Fruit fly (Drosophila melanogaster) ovary, adult (tissue): ENCODE results near the gene CG9514.

ENCODE experiments used
- CG17801 ChIP-seq: fragments of 200-800 bp; optimal IDR thresholded peaks from 2 replicates; lab custom pipeline; 2019; ENCODE audit warnings: missing biosample characterization, mild to moderate bottlenecking, missing genetic modification characterization, moderate library complexity; ENCODE audit not compliant: partially characterized antibody

CG9514 gene

DNA sequence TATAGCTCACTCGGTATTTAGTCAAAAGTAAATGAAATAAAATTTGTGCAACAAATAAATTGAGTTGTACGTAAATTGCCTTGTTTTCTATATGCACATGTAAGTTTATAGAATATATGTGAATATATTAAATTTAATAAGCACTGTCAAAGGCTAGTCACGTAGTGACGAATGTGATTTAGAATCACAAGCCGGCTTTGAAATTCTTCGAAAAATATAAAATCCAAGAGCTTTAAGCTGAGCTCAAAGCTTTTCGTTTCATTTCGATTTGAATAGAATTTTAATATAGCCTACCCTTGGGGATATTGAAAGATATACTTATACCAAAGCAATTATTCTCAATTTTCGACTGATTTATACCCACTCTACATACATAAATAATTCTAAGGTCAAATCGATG is 46.6 kb downstream of the CG9514 start:
- no peak for TF ChIP-seq CG17801 (GFP tag; lab: Kevin White, UChicago)

DNA sequence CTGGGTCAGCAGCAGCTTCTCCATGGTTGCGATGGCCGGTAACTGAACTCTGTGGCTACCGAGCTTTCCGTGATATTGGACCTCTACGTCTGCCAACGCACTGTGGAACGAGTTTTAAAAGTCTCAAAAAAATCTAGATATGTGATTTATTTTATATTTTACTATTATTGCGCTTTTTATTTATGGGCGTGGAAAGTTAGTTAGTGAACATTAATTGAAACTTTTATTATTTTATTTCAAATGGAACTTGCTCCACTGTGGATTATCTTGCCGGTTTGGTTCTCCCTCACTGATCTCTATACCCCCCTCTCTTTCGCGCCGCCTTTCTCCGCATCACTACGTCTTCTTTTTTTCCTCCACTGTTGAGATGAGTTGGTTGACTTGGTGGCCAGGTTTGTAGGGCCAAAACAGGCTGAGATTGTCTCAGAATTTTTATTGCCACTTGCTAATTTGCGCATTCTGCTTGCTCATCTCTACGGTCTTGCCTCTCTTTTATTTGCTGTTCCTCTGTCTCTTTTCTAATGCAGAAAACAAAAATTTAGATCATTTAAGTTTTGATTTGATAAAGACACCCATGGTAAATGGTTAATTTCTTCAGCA is 47.8 kb downstream of the CG9514 start, which contains the start of gene CG9522:
CG9522 (minus strand) TSS at position 54 of the 600 bp plus-strand sequence.
- TF ChIP-seq CG17801 (GFP tag; lab: Kevin White, UChicago), result no peak

DNA sequence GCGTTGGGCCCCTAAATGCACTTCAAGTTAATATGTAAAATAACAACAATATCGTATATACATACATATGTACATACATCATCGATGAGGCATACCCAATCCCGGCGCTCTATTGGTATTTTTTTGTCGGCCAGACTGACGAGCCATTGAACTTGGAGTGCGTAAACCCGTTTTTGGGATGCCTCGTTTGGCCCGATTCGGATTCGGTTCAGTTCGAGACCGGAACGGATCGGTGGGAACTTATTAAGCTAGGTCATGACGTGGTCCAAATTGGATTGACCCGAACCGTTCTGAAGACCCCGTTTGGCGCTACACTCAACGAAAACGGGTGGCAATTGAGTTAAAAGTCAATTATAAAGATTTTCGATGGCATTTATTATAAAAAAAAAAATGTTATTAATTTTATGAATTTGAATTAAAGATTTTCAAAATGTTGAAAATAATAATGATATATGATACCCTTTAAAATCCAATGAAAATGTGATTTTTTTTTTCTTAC is 50.5 kb downstream of the CG9514 start:
- TF ChIP-seq CG17801 (GFP tag; lab: Kevin White, UChicago), result no peak

DNA sequence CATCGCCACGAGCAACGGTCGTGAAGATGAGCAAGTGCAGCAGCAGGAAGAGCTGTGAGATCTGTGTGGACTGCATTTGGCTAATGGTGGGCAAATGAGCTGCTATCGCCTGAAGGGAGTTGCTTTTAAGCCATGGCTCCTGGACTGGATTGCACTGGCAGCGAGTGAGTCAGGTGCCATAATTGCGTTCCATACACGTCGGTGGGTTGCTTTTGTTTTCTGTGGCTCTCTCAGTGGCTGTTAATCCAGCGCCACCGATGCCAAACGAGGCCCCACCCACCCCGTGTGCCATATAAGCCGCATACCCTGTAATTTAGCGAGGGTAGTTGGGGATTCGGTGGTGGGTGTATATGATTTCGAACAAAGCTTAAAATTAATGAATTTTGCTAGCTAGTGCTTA is 52.0 kb downstream of the CG9514 start, which contains the start of gene CG12539:
CG12539 (minus strand) TSS at position 101 of the 400 bp plus-strand sequence.
- no peak for TF ChIP-seq CG17801 (GFP tag; lab: Kevin White, UChicago)

DNA sequence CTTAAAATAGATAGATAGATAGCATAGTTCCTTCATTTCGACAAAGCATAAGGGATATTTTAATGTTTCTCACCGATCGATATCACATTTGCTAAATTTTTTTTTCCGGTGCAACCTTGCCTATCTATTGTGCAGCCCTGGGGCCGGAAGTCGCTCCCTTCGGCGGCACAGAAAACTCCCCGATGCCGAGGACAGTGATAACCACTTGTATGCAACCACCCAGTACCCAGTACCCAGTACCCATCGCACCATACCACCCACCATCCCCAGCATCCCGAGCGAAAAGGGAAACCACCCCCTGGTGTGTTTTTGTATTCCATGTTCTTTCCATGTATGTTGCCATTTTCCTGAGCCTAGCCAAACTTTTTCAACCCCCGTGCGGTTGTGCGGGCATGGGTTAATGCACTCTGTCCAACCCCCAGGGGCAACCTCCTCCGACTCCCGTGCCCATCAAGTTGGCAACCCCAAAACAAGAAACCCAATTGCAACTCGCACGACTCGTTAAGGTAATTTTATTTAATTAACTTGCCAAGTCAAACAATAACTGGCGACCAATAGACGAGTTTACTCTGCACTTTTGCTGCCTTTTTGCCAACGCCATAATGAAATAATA is 54.7 kb downstream of the CG9514 start:
- no peak for TF ChIP-seq CG17801 (GFP tag; lab: Kevin White, UChicago)

DNA sequence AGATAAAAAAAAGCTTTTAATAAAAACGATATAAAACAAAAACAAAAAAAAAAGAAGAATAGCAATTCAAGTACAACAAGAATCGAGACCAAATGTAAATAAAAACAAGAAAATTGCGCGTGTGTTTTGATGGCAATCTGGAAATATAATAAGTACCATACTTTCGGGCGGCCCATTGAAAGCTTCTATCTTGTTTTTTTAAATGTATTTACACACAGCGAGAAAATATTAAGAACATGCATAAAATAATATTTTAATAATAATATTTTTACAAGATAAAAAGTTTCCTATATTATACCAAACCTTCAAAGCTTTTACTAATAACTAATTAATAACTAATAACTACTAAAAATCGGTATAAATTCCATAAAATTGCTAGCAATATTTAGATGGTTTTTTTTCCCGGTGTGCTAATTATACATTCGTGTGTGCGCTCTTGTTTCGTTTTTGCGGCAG is 56.2 kb downstream of the CG9514 start:
- TF ChIP-seq CG17801 (GFP tag; lab: Kevin White, UChicago), result peak; percentile 87

DNA sequence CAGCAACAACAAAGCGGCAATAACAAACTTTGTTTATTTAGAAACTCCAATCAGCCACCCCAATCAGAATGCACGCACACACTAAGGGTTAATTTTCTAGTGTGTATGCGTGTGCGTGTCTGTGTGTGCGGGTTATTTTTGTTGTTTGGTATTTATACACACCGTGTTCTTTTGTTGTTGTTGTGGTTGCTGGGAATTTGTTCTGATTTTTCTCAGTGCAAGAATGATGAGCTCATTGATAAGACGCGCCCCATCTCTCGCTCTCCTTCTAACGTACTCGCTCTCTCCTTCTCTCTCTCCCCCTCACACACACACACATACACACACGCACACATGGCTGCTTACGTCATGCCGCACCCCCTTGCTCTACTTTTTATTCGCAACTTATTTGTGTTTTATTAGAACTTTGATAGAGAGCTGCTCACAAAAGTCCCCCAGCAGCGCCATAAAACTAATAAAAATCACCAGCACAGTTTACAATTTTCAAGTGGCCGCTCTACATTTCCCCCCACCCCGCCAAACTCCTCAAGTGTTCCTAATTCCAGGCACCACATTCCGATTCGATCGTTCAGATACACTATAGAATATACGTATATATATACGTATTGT is 56.8 kb downstream of the CG9514 start:
- TF ChIP-seq CG17801 (GFP tag; lab: Kevin White, UChicago), result no peak

DNA sequence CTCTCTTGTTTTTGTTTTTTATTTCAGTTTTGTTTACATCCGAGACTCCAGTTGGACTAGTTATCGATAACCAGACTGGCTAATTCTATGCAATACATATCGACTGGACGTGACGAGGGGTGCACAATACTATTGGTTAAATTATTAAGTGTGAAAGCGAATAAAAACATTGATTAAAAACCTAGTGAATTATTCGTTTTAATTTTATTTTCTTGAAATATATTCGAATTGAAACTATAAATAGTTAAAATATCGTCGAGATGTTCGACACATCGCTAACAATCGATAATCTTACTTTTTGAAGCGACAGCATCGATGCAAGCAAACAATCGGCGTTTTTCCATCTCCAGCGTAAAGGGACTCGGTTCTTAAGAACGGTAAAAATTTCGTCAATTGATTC is 57.6 kb downstream of the CG9514 start, which contains the start of the genes CG32590 and Flo2:
CG32590 (minus strand) TSS at position 60 of the 400 bp plus-strand sequence.
Flo2 (plus strand) TSS at position 330 of the 400 bp plus-strand sequence.
- TF ChIP-seq CG17801 (GFP tag; lab: Kevin White, UChicago), result peak; percentile 82

DNA sequence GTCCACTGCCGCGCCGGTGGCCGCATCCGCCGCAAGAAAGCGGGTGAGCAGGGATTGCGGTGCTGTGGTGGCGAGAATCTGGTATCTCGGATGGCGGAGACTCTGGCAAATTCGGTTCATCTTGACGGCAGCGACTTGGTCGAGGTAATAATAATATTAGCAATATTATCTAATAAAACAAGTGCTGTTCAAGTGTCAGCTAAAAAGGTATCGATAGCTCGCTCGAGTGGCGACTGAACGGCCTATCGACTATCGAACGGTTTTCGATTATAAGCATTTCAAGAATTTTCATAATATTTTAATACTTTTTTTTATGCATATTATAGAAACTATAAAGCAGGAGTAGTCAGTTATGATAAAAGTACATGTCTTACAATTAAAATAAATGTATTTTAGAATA is 58.7 kb downstream of the CG9514 start, which contains the start of gene Grx5:
Grx5 (minus strand) TSS at position 216 of the 400 bp plus-strand sequence.
- no peak for TF ChIP-seq CG17801 (GFP tag; lab: Kevin White, UChicago)

DNA sequence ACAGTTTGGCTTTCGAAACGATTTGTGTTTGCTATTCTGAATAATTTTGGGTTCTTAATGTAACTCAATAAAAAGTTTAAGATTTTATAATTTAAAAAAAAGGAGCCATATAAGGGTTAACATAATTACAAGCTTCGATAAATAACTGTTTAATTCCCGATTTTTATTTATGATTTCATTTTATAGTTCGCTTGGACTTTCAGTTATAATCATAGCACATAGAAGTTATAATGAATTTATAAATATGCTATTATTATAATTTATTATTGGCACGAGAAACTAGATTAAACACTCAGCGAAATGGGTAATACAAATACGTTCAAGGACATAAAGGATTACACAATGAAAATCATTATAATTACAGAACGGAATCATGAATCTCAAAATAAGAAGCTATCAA is 60.3 kb downstream of the CG9514 start, which contains the start of gene CG14410:
CG14410 (plus strand) TSS at position 301 of the 400 bp plus-strand sequence.
- TF ChIP-seq CG17801 (GFP tag; lab: Kevin White, UChicago), result no peak
